Worm (Caenorhabditis elegans): Measurements from ENCODE around the gene F52G3.7.

The F52G3.7 gene

ce11 chrX:16998981-16999380 lies 35.3 kb downstream of the F52G3.7 start:
- TF ChIP-seq him-1 (tag; optimal IDR thresholded peaks at IDR 0.05), result no peak
- TF ChIP-seq dao-5 (tag; optimal IDR thresholded peaks at IDR 0.05), result no peak
- TF ChIP-seq W03F9.2 (tag; optimal IDR thresholded peaks at IDR 0.05), result no peak

- TF ChIP-seq W03F9.2 (tag; optimal IDR thresholded peaks at IDR 0.05), result no peak
- no peak for TF ChIP-seq dao-5 (tag; optimal IDR thresholded peaks at IDR 0.05)
- no peak for TF ChIP-seq him-1 (tag; optimal IDR thresholded peaks at IDR 0.05)
Observed at ce11 chrX:16999649-17000048, 35.9 kb downstream of the F52G3.7 start.

- TF ChIP-seq dao-5 (tag; optimal IDR thresholded peaks at IDR 0.05), result no peak
- no peak for TF ChIP-seq him-1 (tag; optimal IDR thresholded peaks at IDR 0.05)
- TF ChIP-seq W03F9.2 (tag; optimal IDR thresholded peaks at IDR 0.05), result no peak
Observed at ce11 chrX:17002149-17002548, 38.4 kb downstream of the F52G3.7 start.

ce11 chrX:17003473-17004123 lies 39.9 kb downstream of the F52G3.7 start:
- no peak for TF ChIP-seq dao-5 (tag; optimal IDR thresholded peaks at IDR 0.05)
- TF ChIP-seq him-1 (tag; optimal IDR thresholded peaks at IDR 0.05), result no peak
- no peak for TF ChIP-seq W03F9.2 (tag; optimal IDR thresholded peaks at IDR 0.05)

ce11 chrX:17006843-17007242 lies 43.1 kb downstream of the F52G3.7 start:
- no peak for TF ChIP-seq him-1 (tag; optimal IDR thresholded peaks at IDR 0.05)
- TF ChIP-seq dao-5 (tag; optimal IDR thresholded peaks at IDR 0.05), result no peak
- TF ChIP-seq W03F9.2 (tag; optimal IDR thresholded peaks at IDR 0.05), result no peak

- TF ChIP-seq W03F9.2 (tag; optimal IDR thresholded peaks at IDR 0.05) (no peak), him-1 (tag; optimal IDR thresholded peaks at IDR 0.05) (no peak), dao-5 (tag; optimal IDR thresholded peaks at IDR 0.05) (no peak)
Observed at ce11 chrX:17013162-17013561, 49.4 kb downstream of the F52G3.7 start, which contains the start of gene F35B3.3. Gene F35B3.3, plus strand, starts transcription at chrX:17013462.
